Worm (Caenorhabditis elegans) whole organism, L4 larva: ENCODE results near the gene cnnm-1.

Source experiments
- T20F7.1 ChIP-seq: fragments of 200-800 bp; sonication (Bioruptor generic); optimal IDR thresholded peaks from 2 replicates; lab custom pipeline; 2018; ENCODE audit warnings: mild to moderate bottlenecking, missing genetic modification characterization, missing compliant biosample characterization
- T26A8.4 ChIP-seq: fragments of 200-800 bp; sonication (Bioruptor generic); IDR thresholded peaks from 2 replicates; pipeline ENCODE4 v1.3.6; 2022; ENCODE audit warnings: missing genetic modification characterization, missing compliant biosample characterization
- Y48G9A.11 ChIP-seq: fragments of 200-800 bp; sonication (Bioruptor generic); IDR thresholded peaks from 2 replicates; pipeline ENCODE4 v1.3.6; 2022; ENCODE audit warnings: missing genetic modification reagents, missing genetic modification characterization, missing compliant biosample characterization
- Y75B8A.6 ChIP-seq: fragments of 200-800 bp; sonication (Bioruptor generic); IDR thresholded peaks from 2 replicates; pipeline ENCODE4 v1.3.6; 2022; ENCODE audit warnings: missing genetic modification reagents, missing genetic modification characterization, missing compliant biosample characterization
- ZK546.5 ChIP-seq, 2 experiments: sonication (generic microtip); optimal IDR thresholded peaks; 2 replicates each; lab custom pipeline; 2017; ENCODE audit warnings: missing biosample characterization in 2 of 2, missing genetic modification characterization in 2 of 2
- aly-2 ChIP-seq: sonication (generic microtip); optimal IDR thresholded peaks from 2 replicates; lab custom pipeline; 2018; ENCODE audit warnings: missing biosample characterization, missing genetic modification characterization
- arid-1 ChIP-seq: fragments of 200-800 bp; sonication (Bioruptor generic); conservative IDR thresholded peaks from 2 replicates; pipeline ENCODE4 v1.3.6; 2022; ENCODE audit warnings: missing genetic modification reagents, missing genetic modification characterization, missing compliant biosample characterization
- ces-1 ChIP-seq: fragments of 150-350 bp; sonication (generic microtip); optimal IDR thresholded peaks from 4 replicates; lab custom pipeline; 2014; ENCODE audit warnings: missing biosample characterization, missing genetic modification reagents, missing genetic modification characterization
- cey-2 ChIP-seq: sonication (generic microtip); optimal IDR thresholded peaks from 3 replicates; lab custom pipeline; 2017; ENCODE audit warnings: missing genetic modification characterization, mild to moderate bottlenecking, missing compliant biosample characterization, antibody characterized with exemption, borderline replicate concordance; ENCODE audit not compliant: insufficient read depth
- daf-12 ChIP-seq: fragments of 150-350 bp; optimal IDR thresholded peaks from 2 replicates; lab custom pipeline; 2014; ENCODE audit warnings: missing biosample characterization, missing genetic modification reagents, missing genetic modification characterization
- daf-16 ChIP-seq, 3 experiments: sonication (generic microtip); optimal IDR thresholded peaks; 2 replicates each; lab custom pipeline; 2016 to 2017; ENCODE audit warnings: missing genetic modification characterization in 3 of 3, missing genetic modification reagents in 3 of 3, mild to moderate bottlenecking in 2 of 3, missing compliant biosample characterization in 2 of 3, missing biosample characterization in 1 of 3, moderate library complexity in 1 of 3
- daf-19 ChIP-seq: fragments of 200-800 bp; sonication (Bioruptor generic); conservative IDR thresholded peaks from 2 replicates; pipeline ENCODE4 v1.3.6; 2022; ENCODE audit warnings: missing genetic modification characterization, missing compliant biosample characterization
- dmd-6 ChIP-seq: fragments of 200-800 bp; sonication (Bioruptor generic); IDR thresholded peaks from 2 replicates; pipeline ENCODE4 v1.3.6; 2022; ENCODE audit warnings: missing genetic modification reagents, missing genetic modification characterization, missing compliant biosample characterization
- dve-1 ChIP-seq: sonication (generic microtip); optimal IDR thresholded peaks from 2 replicates; lab custom pipeline; 2017; ENCODE audit warnings: antibody characterized with exemption, mild to moderate bottlenecking, missing genetic modification characterization, missing compliant biosample characterization; ENCODE audit not compliant: insufficient read depth
- fkh-10 ChIP-seq: fragments of 150-350 bp; optimal IDR thresholded peaks from 2 replicates; lab custom pipeline; 2014; ENCODE audit warnings: missing biosample characterization, missing genetic modification reagents, missing genetic modification characterization
- fos-1 ChIP-seq: fragments of 150-350 bp; optimal IDR thresholded peaks from 2 replicates; lab custom pipeline; 2014; ENCODE audit warnings: missing biosample characterization, missing genetic modification characterization
- hlh-11 ChIP-seq: fragments of 200-800 bp; sonication (Bioruptor generic); optimal IDR thresholded peaks from 2 replicates; lab custom pipeline; 2018; ENCODE audit warnings: mild to moderate bottlenecking, missing genetic modification characterization, missing compliant biosample characterization
- hlh-30 ChIP-seq: sonication (generic microtip); optimal IDR thresholded peaks from 2 replicates; lab custom pipeline; 2017; ENCODE audit warnings: antibody characterized with exemption, mild to moderate bottlenecking, missing genetic modification characterization, missing compliant biosample characterization; ENCODE audit not compliant: insufficient read depth
- hmg-1.1 ChIP-seq: fragments of 200-800 bp; sonication (Bioruptor generic); IDR thresholded peaks from 2 replicates; pipeline ENCODE4 v1.3.6; 2022; ENCODE audit warnings: missing genetic modification reagents, missing genetic modification characterization, missing compliant biosample characterization
- lin-1 ChIP-seq: fragments of 200-800 bp; sonication (Bioruptor generic); IDR thresholded peaks from 2 replicates; pipeline ENCODE4 v1.3.6; 2022; ENCODE audit warnings: missing genetic modification reagents, missing genetic modification characterization, missing compliant biosample characterization
- lin-29 ChIP-seq: fragments of 200-800 bp; sonication (Bioruptor generic); IDR thresholded peaks from 2 replicates; pipeline ENCODE4 v1.3.6; 2022; ENCODE audit warnings: missing genetic modification reagents, missing genetic modification characterization, missing compliant biosample characterization
- lin-38 ChIP-seq: fragments of 200-800 bp; sonication (Bioruptor generic); IDR thresholded peaks from 2 replicates; pipeline ENCODE4 v1.3.6; 2022; ENCODE audit warnings: missing genetic modification reagents, missing genetic modification characterization, missing compliant biosample characterization
- lir-3 ChIP-seq: sonication (generic microtip); optimal IDR thresholded peaks from 2 replicates; lab custom pipeline; 2016; ENCODE audit warnings: mild to moderate bottlenecking, missing genetic modification characterization, missing compliant biosample characterization
- mdt-29 ChIP-seq: fragments of 200-800 bp; sonication (Bioruptor generic); IDR thresholded peaks from 2 replicates; pipeline ENCODE4 v1.3.6; 2022; ENCODE audit warnings: missing genetic modification reagents, missing genetic modification characterization, missing compliant biosample characterization
- mes-2 ChIP-seq: sonication (generic microtip); optimal IDR thresholded peaks from 2 replicates; lab custom pipeline; 2016; ENCODE audit warnings: missing genotype, mild to moderate bottlenecking, missing genetic modification characterization, missing compliant biosample characterization; ENCODE audit not compliant: poor library complexity, severe bottlenecking
- nhr-102 ChIP-seq: sonication (generic microtip); optimal IDR thresholded peaks from 2 replicates; lab custom pipeline; 2016; ENCODE audit warnings: mild to moderate bottlenecking, missing genetic modification characterization, moderate library complexity, missing compliant biosample characterization
- nhr-11 ChIP-seq: fragments of 150-350 bp; optimal IDR thresholded peaks from 2 replicates; lab custom pipeline; 2014; ENCODE audit warnings: missing biosample characterization, missing genetic modification characterization
- nhr-111 ChIP-seq: fragments of 200-800 bp; sonication (Bioruptor generic); optimal IDR thresholded peaks from 2 replicates; lab custom pipeline; 2018; ENCODE audit warnings: mild to moderate bottlenecking, missing genetic modification characterization, missing compliant biosample characterization
- nhr-28 ChIP-seq: fragments of 150-350 bp; optimal IDR thresholded peaks from 2 replicates; lab custom pipeline; 2014; ENCODE audit warnings: missing biosample characterization, missing genetic modification characterization
- nhr-41 ChIP-seq: fragments of 200-800 bp; sonication (Bioruptor generic); IDR thresholded peaks from 2 replicates; pipeline ENCODE4 v1.3.6; 2022; ENCODE audit warnings: missing genetic modification reagents, missing genetic modification characterization, missing compliant biosample characterization
- nhr-48 ChIP-seq: sonication (generic microtip); optimal IDR thresholded peaks from 2 replicates; lab custom pipeline; 2016; ENCODE audit warnings: mild to moderate bottlenecking, missing genetic modification characterization, missing compliant biosample characterization
- nhr-6 ChIP-seq: fragments of 150-350 bp; optimal IDR thresholded peaks from 2 replicates; lab custom pipeline; 2014; ENCODE audit warnings: missing biosample characterization, missing genetic modification characterization
- pha-4 ChIP-seq, 2 experiments: fragments of 150-350 bp in 1 of 2; fragments of 200-800 bp in 1 of 2; sonication (Bioruptor generic) in 1 of 2; IDR thresholded peaks in 1 of 2; optimal IDR thresholded peaks in 1 of 2; 2 replicates each; pipeline versions ENCODE4 v1.3.6 to Lab custom; 2014 to 2022; ENCODE audit warnings: missing genetic modification characterization in 2 of 2, missing genetic modification reagents in 2 of 2, missing biosample characterization in 1 of 2, missing compliant biosample characterization in 1 of 2
- pqm-1 ChIP-seq: sonication (generic microtip); optimal IDR thresholded peaks from 2 replicates; lab custom pipeline; 2017; ENCODE audit warnings: missing biosample characterization, missing genetic modification characterization
- rbr-2 ChIP-seq: sonication (generic microtip); optimal IDR thresholded peaks from 2 replicates; lab custom pipeline; 2016; ENCODE audit warnings: missing genotype, missing genetic modification characterization, missing compliant biosample characterization
- saeg-2 ChIP-seq: fragments of 200-800 bp; sonication (Bioruptor generic); IDR thresholded peaks from 2 replicates; pipeline ENCODE4 v1.3.6; 2022; ENCODE audit warnings: missing genetic modification reagents, missing genetic modification characterization, missing compliant biosample characterization
- sdz-12 ChIP-seq: fragments of 200-800 bp; sonication (Bioruptor generic); optimal IDR thresholded peaks from 2 replicates; lab custom pipeline; 2018; ENCODE audit warnings: mild to moderate bottlenecking, missing genetic modification characterization, missing compliant biosample characterization
- set-16 ChIP-seq: fragments of 200-800 bp; sonication (Bioruptor generic); IDR thresholded peaks from 2 replicates; pipeline ENCODE4 v1.3.6; 2022; ENCODE audit warnings: missing genetic modification reagents, missing genetic modification characterization, missing compliant biosample characterization
- skn-1 ChIP-seq: fragments of 150-350 bp; optimal IDR thresholded peaks from 2 replicates; lab custom pipeline; 2014; ENCODE audit warnings: missing biosample characterization, missing genetic modification characterization
- snpc-1.2 ChIP-seq: fragments of 200-800 bp; sonication (Bioruptor generic); IDR thresholded peaks from 2 replicates; pipeline ENCODE4 v1.3.6; 2022; ENCODE audit warnings: missing genetic modification reagents, missing genetic modification characterization, missing compliant biosample characterization
- tra-1 ChIP-seq: fragments of 200-800 bp; sonication (Bioruptor generic); IDR thresholded peaks from 2 replicates; pipeline ENCODE4 v1.3.6; 2022; ENCODE audit warnings: missing genetic modification reagents, missing genetic modification characterization, missing compliant biosample characterization
- unc-39 ChIP-seq: sonication (generic microtip); optimal IDR thresholded peaks from 2 replicates; lab custom pipeline; 2017; ENCODE audit warnings: missing biosample characterization, missing genetic modification characterization
- vab-7 ChIP-seq: fragments of 200-800 bp; sonication (Bioruptor generic); IDR thresholded peaks from 2 replicates; pipeline ENCODE4 v1.3.6; 2022; ENCODE audit warnings: missing genetic modification reagents, missing genetic modification characterization, missing compliant biosample characterization

Gene cnnm-1

ce11 chrIV:17183032-17183608 is 23.5 kb downstream of the cnnm-1 start:
- TF ChIP-seq arid-1 (GFP tag; lab: Robert Waterston, UW), result 0 out of 2 replicates have a peak, but pooled peaks have one; percentile 18
- no peak for TF ChIP-seq cey-2
- no peak for TF ChIP-seq Y75B8A.6 (GFP tag; lab: Robert Waterston, UW)
- no peak for TF ChIP-seq T20F7.1
- no peak for TF ChIP-seq daf-12
- 0 out of 2 replicates have a peak, but pooled peaks have one; percentile 5 for TF ChIP-seq T26A8.4
- no peak for TF ChIP-seq vab-7 (GFP tag; lab: Robert Waterston, UW)
- TF ChIP-seq tra-1 (GFP tag; lab: Robert Waterston, UW), result no peak
- TF ChIP-seq nhr-11, result no peak
- TF ChIP-seq lin-38 (GFP tag; lab: Robert Waterston, UW), result no peak
- TF ChIP-seq ces-1 (GFP tag; lab: Kevin White, UChicago), result no peak
- TF ChIP-seq pha-4 (GFP tag; IDR thresholded peaks at IDR 0.05; lab: Robert Waterston, UW), result peak; percentile 33; the same call in 1 of the 2 replicates
- no peak for TF ChIP-seq pha-4 (tag; optimal IDR thresholded peaks at IDR 0.05; lab: Kevin White, UChicago)
- TF ChIP-seq daf-16 (GFP tag; optimal IDR thresholded peaks at IDR 0.05; lab: Kevin White, UChicago), result no peak
- TF ChIP-seq daf-16 (tag; optimal IDR thresholded peaks at IDR 0.05; lab: Kevin White, UChicago), result no peak
- TF ChIP-seq mdt-29 (GFP tag; lab: Robert Waterston, UW), result no peak
- TF ChIP-seq nhr-41, result no peak
- TF ChIP-seq set-16 (GFP tag; lab: Robert Waterston, UW), result peak; percentile 99
- no peak for TF ChIP-seq nhr-111
- peak; percentile 26 for TF ChIP-seq sdz-12 (GFP tag; lab: Kevin White, UChicago)
- no peak for TF ChIP-seq skn-1 (tag; lab: Kevin White, UChicago)
- TF ChIP-seq nhr-102, result peak; percentile 29

DNA sequence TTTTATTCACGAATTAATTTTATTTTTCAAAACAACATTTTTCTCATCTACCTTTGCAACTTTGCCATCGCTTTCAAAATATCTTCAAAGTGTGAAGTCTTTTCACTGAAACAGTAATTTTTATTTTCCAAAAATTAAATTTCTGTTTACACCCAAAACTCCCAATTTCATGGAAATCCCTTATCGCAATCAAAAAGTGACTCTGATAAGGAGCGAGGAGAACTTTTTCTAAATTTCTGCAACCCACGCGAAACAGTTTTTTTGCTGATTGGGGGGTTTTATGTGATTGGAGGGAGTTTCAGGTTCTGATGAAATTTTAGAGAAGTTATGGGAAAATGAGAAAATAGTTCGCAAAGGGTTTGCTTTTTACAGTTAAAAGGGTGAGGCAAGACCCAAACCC is 27.1 kb downstream of the cnnm-1 start:
- TF ChIP-seq nhr-102 (no peak), pqm-1 (tag; lab: Kevin White, UChicago) (peak; percentile 86), daf-16 (GFP tag; optimal IDR thresholded peaks at IDR 0.05; lab: Kevin White, UChicago) (no peak), daf-16 (tag; optimal IDR thresholded peaks at IDR 0.05; lab: Kevin White, UChicago) (peak; percentile 61)
- TF ChIP-seq, all 104 proteins: peak for 2

DNA sequence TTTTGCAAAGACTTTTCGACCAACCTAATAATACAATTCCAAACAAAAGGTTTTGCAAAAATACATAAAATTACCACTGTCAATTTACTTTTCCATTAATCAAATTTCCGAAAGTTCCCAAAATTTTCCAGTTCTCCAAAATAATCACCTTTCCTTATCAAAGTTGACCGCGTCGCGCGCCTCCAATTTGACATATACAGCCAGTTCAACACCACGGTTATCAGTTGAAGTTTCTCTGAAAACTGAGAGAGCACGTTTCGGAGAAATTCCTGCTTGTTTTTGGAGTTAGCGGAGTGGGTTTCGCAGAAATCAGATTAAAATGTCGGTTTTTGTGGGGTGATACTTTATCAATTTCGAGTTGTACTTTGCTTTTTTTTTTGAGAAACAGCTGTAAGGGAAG is 27.6 kb downstream of the cnnm-1 start:
- TF ChIP-seq hmg-1.1 (GFP tag; lab: Robert Waterston, UW), result no peak
- peak; percentile 43 for TF ChIP-seq nhr-28 (tag; lab: Kevin White, UChicago)
- TF ChIP-seq unc-39, result no peak
- peak; percentile 78 for TF ChIP-seq dmd-6 (GFP tag; lab: Robert Waterston, UW)
- peak; percentile 34; the same call in 1 of the 2 replicates for TF ChIP-seq nhr-41
- TF ChIP-seq lir-3 (tag; lab: Kevin White, UChicago), result no peak
- TF ChIP-seq pqm-1 (tag; lab: Kevin White, UChicago), result peak; percentile 90
- peak; percentile 52 for TF ChIP-seq hlh-11 (tag; lab: Kevin White, UChicago)
- TF ChIP-seq lin-1, result 0 out of 2 replicates have a peak, but pooled peaks have one; percentile 9
- no peak for TF ChIP-seq snpc-1.2
- TF ChIP-seq ZK546.5 (tag; optimal IDR thresholded peaks at IDR 0.05; lab: Kevin White, UChicago), result no peak
- no peak for TF ChIP-seq vab-7 (GFP tag; lab: Robert Waterston, UW)
- TF ChIP-seq daf-16 (GFP tag; optimal IDR thresholded peaks at IDR 0.05; lab: Kevin White, UChicago), result no peak
- TF ChIP-seq daf-16 (tag; optimal IDR thresholded peaks at IDR 0.05; lab: Kevin White, UChicago), result peak; percentile 31
- no peak for TF ChIP-seq fos-1 (tag; lab: Kevin White, UChicago)
- TF ChIP-seq dve-1 (tag; lab: Kevin White, UChicago), result peak; percentile 14

DNA sequence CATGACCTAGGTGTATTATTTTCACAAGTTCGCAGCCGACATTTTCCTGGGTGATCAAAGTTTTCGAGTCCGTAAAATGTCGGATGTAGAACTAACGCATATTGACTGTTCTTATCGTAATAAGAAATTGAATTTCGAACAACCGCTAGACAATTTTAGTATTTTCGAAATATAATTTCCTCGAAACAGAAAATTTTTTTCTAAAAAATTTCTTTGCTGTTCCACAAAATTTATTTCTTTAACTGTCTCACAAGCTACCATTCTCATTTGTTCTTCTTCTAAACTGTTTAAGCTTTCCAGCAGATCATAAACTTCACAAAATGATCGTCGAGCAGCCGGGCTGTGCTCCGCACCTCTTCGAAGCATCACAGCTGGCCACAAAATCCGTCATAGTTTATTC is 30.5 kb downstream of the cnnm-1 start, which contains the start of gene C52D10.3:
Gene C52D10.3, plus strand, starts transcription at position 301 of the 400 bp plus-strand sequence.
- no peak for TF ChIP-seq Y48G9A.11
- no peak for TF ChIP-seq nhr-48 (tag; lab: Kevin White, UChicago)
- no peak for TF ChIP-seq fkh-10 (GFP tag; lab: Kevin White, UChicago)
- TF ChIP-seq lin-29 (GFP tag; lab: Robert Waterston, UW), result no peak
- TF ChIP-seq nhr-6 (tag; lab: Kevin White, UChicago), result no peak
- TF ChIP-seq saeg-2, result no peak
- TF ChIP-seq daf-19 (GFP tag; lab: Robert Waterston, UW), result no peak
- TF ChIP-seq hlh-30 (tag; lab: Kevin White, UChicago), result no peak
- TF ChIP-seq rbr-2 (tag; lab: Kevin White, UChicago), result no peak
- no peak for TF ChIP-seq mes-2 (tag; lab: Kevin White, UChicago)
- TF ChIP-seq Y75B8A.6 (GFP tag; lab: Robert Waterston, UW), result no peak
- TF ChIP-seq aly-2, result no peak
- no peak for TF ChIP-seq tra-1 (GFP tag; lab: Robert Waterston, UW)
